Fruit fly (Drosophila melanogaster) whole organism, embryonic: Measurements from ENCODE around the gene SLC22A.

Experiments
- Asciz ChIP-seq: fragments of 200-800 bp; sonication (Bioruptor generic); optimal IDR thresholded peaks from 2 replicates; lab custom pipeline; 2017; ENCODE audit warnings: missing biosample characterization, mild to moderate bottlenecking, missing genetic modification characterization, missing genetic modification reagents
- BEAF-32 ChIP-seq: fragments of 200-800 bp; sonication (Bioruptor generic); optimal IDR thresholded peaks from 3 replicates; lab custom pipeline; 2017; ENCODE audit warnings: missing biosample characterization, missing genetic modification characterization, mild to moderate bottlenecking, moderate library complexity, missing genetic modification reagents
- BtbVII ChIP-seq: fragments of 200-800 bp; sonication (Bioruptor generic); optimal IDR thresholded peaks from 3 replicates; lab custom pipeline; 2017; ENCODE audit warnings: missing biosample characterization, mild to moderate bottlenecking, missing genetic modification characterization
- CG10543 ChIP-seq: fragments of 200-800 bp; sonication (Bioruptor generic); optimal IDR thresholded peaks from 3 replicates; lab custom pipeline; 2017; ENCODE audit warnings: missing biosample characterization, mild to moderate bottlenecking, missing genetic modification characterization, moderate library complexity
- CG10959 ChIP-seq: fragments of 200-800 bp; sonication (Bioruptor generic); IDR thresholded peaks from 2 replicates; pipeline ENCODE4 v1.3.6; 2022; ENCODE audit warnings: missing biosample characterization, missing genetic modification characterization
- CG10979 ChIP-seq: fragments of 200-800 bp; sonication (Bioruptor generic); optimal IDR thresholded peaks from 2 replicates; lab custom pipeline; 2018; ENCODE audit warnings: missing biosample characterization, mild to moderate bottlenecking, missing genetic modification characterization, moderate library complexity
- CG12219 ChIP-seq: fragments of 200-800 bp; sonication (Bioruptor generic); optimal IDR thresholded peaks from 3 replicates; lab custom pipeline; 2018; ENCODE audit warnings: missing biosample characterization, mild to moderate bottlenecking, missing genetic modification characterization
- CG14441 ChIP-seq: fragments of 200-800 bp; sonication (Bioruptor generic); IDR thresholded peaks from 2 replicates; pipeline ENCODE4 v1.3.6; 2022; ENCODE audit warnings: missing biosample characterization, missing genetic modification characterization
- CG15011 ChIP-seq: fragments of 200-800 bp; sonication (Bioruptor generic); optimal IDR thresholded peaks from 3 replicates; lab custom pipeline; 2018; ENCODE audit warnings: missing biosample characterization, mild to moderate bottlenecking, missing genetic modification characterization
- CG1529 ChIP-seq: fragments of 200-800 bp; sonication (Bioruptor generic); optimal IDR thresholded peaks from 3 replicates; lab custom pipeline; 2018; ENCODE audit warnings: missing biosample characterization, missing genetic modification characterization
- CG1603 ChIP-seq: fragments of 200-800 bp; sonication (Bioruptor generic); optimal IDR thresholded peaks from 2 replicates; lab custom pipeline; 2019; ENCODE audit warnings: missing biosample characterization, mild to moderate bottlenecking, missing genetic modification characterization, moderate library complexity
- CG17361 ChIP-seq: fragments of 200-800 bp; sonication (Bioruptor generic); IDR thresholded peaks from 3 replicates; pipeline ENCODE4 v1.3.6; 2022; ENCODE audit warnings: missing biosample characterization, missing genetic modification characterization
- CG17802 ChIP-seq: fragments of 200-800 bp; sonication (Bioruptor generic); optimal IDR thresholded peaks from 2 replicates; lab custom pipeline; 2018; ENCODE audit warnings: missing biosample characterization, mild to moderate bottlenecking, missing genetic modification characterization, moderate library complexity
- CG2129 ChIP-seq: fragments of 200-800 bp; sonication (Bioruptor generic); IDR thresholded peaks from 2 replicates; pipeline ENCODE4 v1.3.6; 2022; ENCODE audit warnings: missing biosample characterization, missing genetic modification characterization; ENCODE audit not compliant: partially characterized antibody
- CG2202 ChIP-seq: fragments of 200-800 bp; sonication (Bioruptor generic); optimal IDR thresholded peaks from 2 replicates; lab custom pipeline; 2018; ENCODE audit warnings: missing biosample characterization, mild to moderate bottlenecking, missing genetic modification characterization
- CG2678 ChIP-seq: fragments of 200-800 bp; sonication (Bioruptor generic); optimal IDR thresholded peaks from 3 replicates; lab custom pipeline; 2019; ENCODE audit warnings: missing biosample characterization, mild to moderate bottlenecking, missing genetic modification characterization, moderate library complexity
- CG2889 ChIP-seq: fragments of 200-800 bp; sonication (Bioruptor generic); IDR thresholded peaks from 3 replicates; pipeline ENCODE4 v1.3.6; 2022; ENCODE audit warnings: missing biosample characterization, missing genetic modification characterization
- CG3065 ChIP-seq: fragments of 200-800 bp; sonication (Bioruptor generic); optimal IDR thresholded peaks from 2 replicates; lab custom pipeline; 2016; ENCODE audit warnings: missing biosample characterization, missing genetic modification characterization
- CG6254 ChIP-seq: fragments of 200-800 bp; sonication (Bioruptor generic); optimal IDR thresholded peaks from 3 replicates; lab custom pipeline; 2017; ENCODE audit warnings: mild to moderate bottlenecking, missing biosample characterization, missing genetic modification reagents, missing genetic modification characterization
- CG6813 ChIP-seq: fragments of 200-800 bp; sonication (Bioruptor generic); optimal IDR thresholded peaks from 2 replicates; lab custom pipeline; 2017; ENCODE audit warnings: missing biosample characterization, missing genetic modification characterization, mild to moderate bottlenecking, moderate library complexity, missing genetic modification reagents
- CG7372 ChIP-seq: fragments of 200-800 bp; sonication (Bioruptor generic); IDR thresholded peaks from 2 replicates; pipeline ENCODE4 v1.3.6; 2022; ENCODE audit warnings: missing biosample characterization, missing genetic modification characterization
- CG7556 ChIP-seq: fragments of 200-800 bp; sonication (Bioruptor generic); optimal IDR thresholded peaks from 2 replicates; lab custom pipeline; 2017; ENCODE audit warnings: missing biosample characterization, mild to moderate bottlenecking, missing genetic modification characterization
- CkIIα-i1 ChIP-seq: fragments of 200-800 bp; sonication (Bioruptor generic); IDR thresholded peaks from 2 replicates; pipeline ENCODE4 v1.3.6; 2022; ENCODE audit warnings: missing biosample characterization, missing genetic modification characterization
- CrebB ChIP-seq: fragments of 200-800 bp; sonication (Bioruptor generic); optimal IDR thresholded peaks from 3 replicates; lab custom pipeline; 2018; ENCODE audit warnings: missing biosample characterization, mild to moderate bottlenecking, missing genetic modification characterization
- D19A ChIP-seq: fragments of 200-800 bp; optimal IDR thresholded peaks from 3 replicates; lab custom pipeline; 2019; ENCODE audit warnings: missing biosample characterization, mild to moderate bottlenecking, missing genetic modification characterization, moderate library complexity
- E2f1 ChIP-seq: fragments of 200-800 bp; sonication (Bioruptor generic); IDR thresholded peaks from 2 replicates; pipeline ENCODE4 v1.3.6; 2022; ENCODE audit warnings: missing biosample characterization, missing genetic modification characterization
- E2f2 ChIP-seq: fragments of 200-800 bp; sonication (Bioruptor generic); IDR thresholded peaks from 2 replicates; pipeline ENCODE4 v1.3.6; 2022; ENCODE audit warnings: missing biosample characterization, missing genetic modification characterization
- Hr78 ChIP-seq, 2 experiments: fragments of 200-800 bp in 1 of 2; fragments of >200 bp in 1 of 2; sonication (Bioruptor generic) in 1 of 2; optimal IDR thresholded peaks; 2 replicates each; lab custom pipeline; 2017 to 2019; ENCODE audit warnings: missing biosample characterization in 2 of 2, missing genetic modification characterization in 2 of 2, mild to moderate bottlenecking in 1 of 2, moderate library complexity in 1 of 2
- Stat92E ChIP-seq, 3 experiments: fragments of >200 bp in 2 of 3; fragments of 200-800 bp in 1 of 3; sonication (Bioruptor generic) in 1 of 3; optimal IDR thresholded peaks; 2 replicates each; lab custom pipeline; 2017 to 2019; ENCODE audit warnings: missing biosample characterization in 3 of 3, missing genetic modification characterization in 3 of 3, mild to moderate bottlenecking in 1 of 3, moderate library complexity in 1 of 3
- TFAM ChIP-seq: fragments of 200-800 bp; sonication (Bioruptor generic); optimal IDR thresholded peaks from 2 replicates; lab custom pipeline; 2017; ENCODE audit warnings: missing biosample characterization, missing genetic modification characterization, inconsistent platforms
- Xbp1 ChIP-seq: fragments of 200-800 bp; sonication (Bioruptor generic); optimal IDR thresholded peaks from 3 replicates; lab custom pipeline; 2016; ENCODE audit warnings: missing biosample characterization, mild to moderate bottlenecking, missing genetic modification characterization
- Xrp1 ChIP-seq: fragments of 200-800 bp; sonication (Bioruptor generic); IDR thresholded peaks from 2 replicates; pipeline ENCODE4 v1.3.6; 2022; ENCODE audit warnings: missing biosample characterization, missing genetic modification characterization
- ac ChIP-seq: fragments of 200-800 bp; sonication (Bioruptor generic); optimal IDR thresholded peaks from 3 replicates; lab custom pipeline; 2017; ENCODE audit warnings: missing biosample characterization, mild to moderate bottlenecking, missing genetic modification characterization
- az2 ChIP-seq: fragments of 200-800 bp; sonication (Bioruptor generic); optimal IDR thresholded peaks from 3 replicates; lab custom pipeline; 2016; ENCODE audit warnings: missing biosample characterization, missing genetic modification characterization
- bowl ChIP-seq: fragments of 200-800 bp; sonication (Bioruptor generic); IDR thresholded peaks from 2 replicates; pipeline ENCODE4 v1.3.6; 2022; ENCODE audit warnings: missing biosample characterization, missing genetic modification characterization
- bsh ChIP-seq, 2 experiments: fragments of 200-800 bp; sonication (Bioruptor generic); optimal IDR thresholded peaks; 2 replicates each; lab custom pipeline; 2017 to 2018; ENCODE audit warnings: mild to moderate bottlenecking in 2 of 2, missing biosample characterization in 2 of 2, missing genetic modification characterization in 2 of 2, moderate library complexity in 1 of 2
- btn ChIP-seq: fragments of 200-800 bp; sonication (Bioruptor generic); optimal IDR thresholded peaks from 2 replicates; lab custom pipeline; 2016; ENCODE audit warnings: missing biosample characterization, missing genetic modification characterization
- cad ChIP-seq: fragments of >200 bp; optimal IDR thresholded peaks from 2 replicates; lab custom pipeline; 2017; ENCODE audit warnings: missing biosample characterization, missing genetic modification characterization
- dan ChIP-seq: fragments of 200-800 bp; sonication (Bioruptor generic); IDR thresholded peaks from 2 replicates; pipeline ENCODE4 v1.3.6; 2022; ENCODE audit warnings: missing biosample characterization, missing genetic modification characterization
- danr ChIP-seq: fragments of 200-800 bp; sonication (Bioruptor generic); IDR thresholded peaks from 2 replicates; pipeline ENCODE4 v1.3.6; 2022; ENCODE audit warnings: missing biosample characterization, missing genetic modification characterization
- gem ChIP-seq: fragments of 200-800 bp; sonication (Bioruptor generic); optimal IDR thresholded peaks from 2 replicates; lab custom pipeline; 2019; ENCODE audit warnings: missing biosample characterization, mild to moderate bottlenecking, missing genetic modification characterization, moderate library complexity
- gt ChIP-seq: fragments of 200-800 bp; sonication (Bioruptor generic); IDR thresholded peaks from 2 replicates; pipeline ENCODE4 v1.3.6; 2022; ENCODE audit warnings: missing biosample characterization, missing genetic modification characterization
- kah ChIP-seq: fragments of 200-800 bp; sonication (Bioruptor generic); optimal IDR thresholded peaks from 2 replicates; lab custom pipeline; 2018; ENCODE audit warnings: missing biosample characterization, mild to moderate bottlenecking, missing genetic modification characterization
- ken ChIP-seq: fragments of 200-800 bp; sonication (Bioruptor generic); IDR thresholded peaks from 3 replicates; pipeline ENCODE4 v1.3.6; 2022; ENCODE audit warnings: missing biosample characterization, missing genetic modification characterization
- pros ChIP-seq: fragments of 200-800 bp; sonication (Bioruptor generic); optimal IDR thresholded peaks from 3 replicates; lab custom pipeline; 2019; ENCODE audit warnings: missing biosample characterization, mild to moderate bottlenecking, missing genetic modification characterization, moderate library complexity
- run ChIP-seq: fragments of 200-800 bp; sonication (Bioruptor generic); optimal IDR thresholded peaks from 3 replicates; lab custom pipeline; 2018; ENCODE audit warnings: missing biosample characterization, mild to moderate bottlenecking, missing genetic modification characterization
- slou ChIP-seq: fragments of 200-800 bp; sonication (Bioruptor generic); optimal IDR thresholded peaks from 3 replicates; lab custom pipeline; 2016; ENCODE audit warnings: missing biosample characterization, missing genetic modification characterization
- sr ChIP-seq: fragments of 200-800 bp; sonication (Bioruptor generic); IDR thresholded peaks from 3 replicates; pipeline ENCODE4 v1.3.6; 2022; ENCODE audit warnings: missing biosample characterization, missing genetic modification characterization
- stwl ChIP-seq: fragments of 200-800 bp; sonication (Bioruptor generic); optimal IDR thresholded peaks from 3 replicates; lab custom pipeline; 2018; ENCODE audit warnings: missing biosample characterization, mild to moderate bottlenecking, missing genetic modification characterization, moderate library complexity
- z ChIP-seq: fragments of 200-800 bp; sonication (Bioruptor generic); IDR thresholded peaks from 3 replicates; pipeline ENCODE4 v1.3.6; 2022; ENCODE audit warnings: missing biosample characterization, missing genetic modification characterization

The SLC22A gene

DNA sequence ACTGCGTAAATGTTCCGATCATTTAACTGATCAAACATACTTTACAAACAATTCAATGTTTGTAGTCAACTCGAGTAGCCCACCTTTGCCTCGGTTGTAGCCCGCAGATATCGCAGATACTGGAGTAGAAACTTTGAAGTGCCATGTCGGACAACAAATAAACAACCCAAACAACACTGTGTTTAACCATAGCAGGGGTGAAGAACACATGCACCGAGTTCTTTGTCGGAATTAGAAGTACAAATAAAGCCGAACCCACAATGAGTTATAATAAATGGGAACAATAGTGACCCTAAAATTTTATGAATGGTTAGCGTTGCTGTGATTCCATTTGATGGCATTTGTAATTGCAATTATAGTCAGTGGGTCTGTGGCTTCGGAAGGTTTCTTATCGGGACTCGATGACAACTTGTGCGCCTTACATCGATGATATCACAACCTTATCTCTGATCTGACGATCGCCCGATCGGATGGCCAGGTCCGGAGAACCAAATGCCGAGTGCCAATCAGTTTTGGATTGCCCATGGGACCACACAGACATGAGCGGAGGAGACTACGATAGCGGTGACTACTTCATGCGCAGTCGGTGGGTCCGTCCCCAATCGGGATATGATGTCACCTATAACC is 27.5 kb downstream of the SLC22A start, which contains the start of gene Chs2 (continued):
- TF ChIP-seq Stat92E (GFP tag; optimal IDR thresholded peaks at IDR 0.05; lab: Kevin White, UChicago): no peak
- TF ChIP-seq CG2678 (tag; lab: Kevin White, UChicago): peak; percentile 41
- TF ChIP-seq CkIIα-i1: no peak
- TF ChIP-seq sr (GFP tag; lab: Robert Waterston, UW): no peak
- TF ChIP-seq CG7556: peak; percentile 11
- peak; percentile 22 for TF ChIP-seq CrebB (tag; lab: Kevin White, UChicago)
- TF ChIP-seq CG7372 (GFP tag; lab: Robert Waterston, UW): no peak
- TF ChIP-seq cad: no peak
- TF ChIP-seq BtbVII (GFP tag; lab: Kevin White, UChicago): no peak
- TF ChIP-seq ac (GFP tag; lab: Kevin White, UChicago): peak; percentile 78
- peak; percentile 42 for TF ChIP-seq CG6254 (GFP tag; lab: Kevin White, UChicago)
- no peak for TF ChIP-seq CG2889 (GFP tag; lab: Robert Waterston, UW)
- peak; percentile 31 for TF ChIP-seq D19A (tag; lab: Kevin White, UChicago)
- no peak for TF ChIP-seq CG10543 (GFP tag; lab: Kevin White, UChicago)
- TF ChIP-seq TFAM (GFP tag; lab: Kevin White, UChicago): peak; percentile 18
- TF ChIP-seq pros: peak; percentile 16
- TF ChIP-seq danr (GFP tag; lab: Robert Waterston, UW): no peak
- TF ChIP-seq ken (GFP tag; lab: Robert Waterston, UW): 0 out of 3 replicates have a peak, but pooled peaks have one; percentile 26
- peak; percentile 79 for TF ChIP-seq CG2202 (tag; lab: Kevin White, UChicago)
- no peak for TF ChIP-seq gt (GFP tag; lab: Robert Waterston, UW)
- TF ChIP-seq CG12219 (GFP tag; lab: Kevin White, UChicago): peak; percentile 14
- TF ChIP-seq bsh (GFP tag; optimal IDR thresholded peaks at IDR 0.05; lab: Kevin White, UChicago): peak in 1 of 2 experiments; percentile 34
- no peak for TF ChIP-seq Xbp1 (GFP tag; lab: Kevin White, UChicago)
- TF ChIP-seq run (tag; lab: Kevin White, UChicago): peak; percentile 55
- peak; percentile 75 for TF ChIP-seq CG6813
- TF ChIP-seq az2 (GFP tag; lab: Kevin White, UChicago): no peak
- no peak for TF ChIP-seq E2f2 (GFP tag; lab: Robert Waterston, UW)
- no peak for TF ChIP-seq slou (GFP tag; lab: Kevin White, UChicago)
- TF ChIP-seq CG15011 (GFP tag; lab: Kevin White, UChicago): peak; percentile 34
- TF ChIP-seq z (GFP tag; lab: Robert Waterston, UW): 0 out of 3 replicates have a peak, but pooled peaks have one; percentile 20
- no peak for TF ChIP-seq CG2129
- peak; percentile 66 for TF ChIP-seq Xrp1 (GFP tag; lab: Robert Waterston, UW)
- TF ChIP-seq gem (tag; lab: Kevin White, UChicago): peak; percentile 58
- peak; percentile 55 for TF ChIP-seq Asciz (GFP tag; lab: Kevin White, UChicago)
- peak; percentile 45 for TF ChIP-seq CG10979 (tag; lab: Kevin White, UChicago)
- TF ChIP-seq btn (GFP tag; lab: Kevin White, UChicago): no peak
- TF ChIP-seq CG17802: no peak
- no peak for TF ChIP-seq dan (GFP tag; lab: Robert Waterston, UW)
- no peak for TF ChIP-seq bowl (GFP tag; lab: Robert Waterston, UW)
- no peak for TF ChIP-seq BEAF-32 (GFP tag; lab: Kevin White, UChicago)
- no peak for TF ChIP-seq E2f1
- TF ChIP-seq stwl (tag; lab: Kevin White, UChicago): peak; percentile 21
- no peak for TF ChIP-seq CG1529 (GFP tag; lab: Kevin White, UChicago)
- TF ChIP-seq CG14441 (GFP tag; lab: Robert Waterston, UW): no peak
- peak in 1 of 2 experiments; percentile 70 for TF ChIP-seq Hr78 (GFP tag; optimal IDR thresholded peaks at IDR 0.05; lab: Kevin White, UChicago)
- TF ChIP-seq CG17361 (GFP tag; lab: Robert Waterston, UW): no peak
- TF ChIP-seq CG1603 (tag; lab: Kevin White, UChicago): peak; percentile 74
- TF ChIP-seq CG10959: no peak
- TF ChIP-seq kah (GFP tag; lab: Kevin White, UChicago): no peak
- no peak for TF ChIP-seq CG3065 (GFP tag; lab: Kevin White, UChicago)
